Fruit fly (Drosophila melanogaster): Measurements from ENCODE around the gene CG5516.

CG5516 gene

dm6 chr3R:15935538-15935937, 28.1 kb upstream of the CG5516 start:
- no peak for TF ChIP-seq CG17801 (GFP tag; optimal IDR thresholded peaks at IDR 0.05; ENCODE audit: partially characterized antibody)

dm6 chr3R:15937708-15938107, 26.0 kb upstream of the CG5516 start:
- no peak for TF ChIP-seq CG17801 (GFP tag; optimal IDR thresholded peaks at IDR 0.05; ENCODE audit: partially characterized antibody)

- no peak for TF ChIP-seq CG17801 (GFP tag; optimal IDR thresholded peaks at IDR 0.05; ENCODE audit: partially characterized antibody)
These were observed 16.1 kb upstream of the CG5516 start for dm6 chr3R:15947605-15948004.

- no peak for TF ChIP-seq CG17801 (GFP tag; optimal IDR thresholded peaks at IDR 0.05; ENCODE audit: partially characterized antibody)
These were observed 12.8 kb upstream of the CG5516 start, which contains the start of the genes CG31088 and CG46383 for dm6 chr3R:15950843-15951242. Gene CG31088 (minus strand): TSS chr3R:15950943. Gene CG46383 (minus strand): TSS chr3R:15950943.

dm6 chr3R:15965169-15965568, 1.5 kb downstream of the CG5516 start, which contains the start of the genes CG32856 and Rbf2:
Gene CG32856 (minus strand): TSS chr3R:15965351.
Gene Rbf2 (plus strand): TSS chr3R:15965446.
- peak; percentile 93 for TF ChIP-seq CG17801 (GFP tag; optimal IDR thresholded peaks at IDR 0.05; ENCODE audit: partially characterized antibody)

dm6 chr3R:15972298-15972978, 8.8 kb downstream of the CG5516 start, which contains the start of gene mor:
Gene mor (minus strand): TSS chr3R:15972913.
- TF ChIP-seq CG17801 (GFP tag; optimal IDR thresholded peaks at IDR 0.05; ENCODE audit: partially characterized antibody): no peak

- no peak for TF ChIP-seq CG17801 (GFP tag; optimal IDR thresholded peaks at IDR 0.05; ENCODE audit: partially characterized antibody)
These were observed 9.3 kb downstream of the CG5516 start, which contains the start of gene Hel89B for dm6 chr3R:15972979-15973486. Gene Hel89B (plus strand): TSS chr3R:15973298.

dm6 chr3R:15973488-15973975, 9.8 kb downstream of the CG5516 start:
- TF ChIP-seq CG17801 (GFP tag; optimal IDR thresholded peaks at IDR 0.05; ENCODE audit: partially characterized antibody): no peak

- peak; percentile 45 for TF ChIP-seq CG17801 (GFP tag; optimal IDR thresholded peaks at IDR 0.05; ENCODE audit: partially characterized antibody)
These were observed 10.6 kb downstream of the CG5516 start for dm6 chr3R:15974235-15974634.

dm6 chr3R:15975170-15975569, 11.5 kb downstream of the CG5516 start:
- no peak for TF ChIP-seq CG17801 (GFP tag; optimal IDR thresholded peaks at IDR 0.05; ENCODE audit: partially characterized antibody)

- TF ChIP-seq CG17801 (GFP tag; optimal IDR thresholded peaks at IDR 0.05; ENCODE audit: partially characterized antibody): no peak
These were observed 20.0 kb downstream of the CG5516 start for dm6 chr3R:15983541-15984229.

- TF ChIP-seq CG17801 (GFP tag; optimal IDR thresholded peaks at IDR 0.05; ENCODE audit: partially characterized antibody): no peak
These were observed 20.9 kb downstream of the CG5516 start for dm6 chr3R:15984483-15985118.

- no peak for TF ChIP-seq CG17801 (GFP tag; optimal IDR thresholded peaks at IDR 0.05; ENCODE audit: partially characterized antibody)
These were observed 22.1 kb downstream of the CG5516 start, which contains the start of gene srp for dm6 chr3R:15985762-15986214. Gene srp (plus strand): TSS chr3R:15986152.

dm6 chr3R:15987064-15987649, 23.5 kb downstream of the CG5516 start:
- no peak for TF ChIP-seq CG17801 (GFP tag; optimal IDR thresholded peaks at IDR 0.05; ENCODE audit: partially characterized antibody)

- no peak for TF ChIP-seq CG17801 (GFP tag; optimal IDR thresholded peaks at IDR 0.05; ENCODE audit: partially characterized antibody)
These were observed 24.7 kb downstream of the CG5516 start for dm6 chr3R:15988353-15988752.
